Worm (Caenorhabditis elegans) whole organism, L3 larva: ENCODE results near the gene W01D2.1.
A peak's percentile ranks its signal among the peaks of the same experiment; 100 is the strongest.

Experiments used
- R02D3.7 ChIP-seq: fragments of 150-350 bp; optimal IDR thresholded peaks from 2 replicates; lab custom pipeline; 2014; ENCODE audit warnings: missing biosample characterization, missing genetic modification characterization
- ZK546.5 ChIP-seq: sonication (generic microtip); optimal IDR thresholded peaks from 2 replicates; lab custom pipeline; 2017; ENCODE audit warnings: missing biosample characterization, missing genetic modification characterization
- ama-1 ChIP-seq: fragments of 150-350 bp; optimal IDR thresholded peaks from 2 replicates; lab custom pipeline; 2018
- ceh-28 ChIP-seq: fragments of 150-350 bp; optimal IDR thresholded peaks from 2 replicates; lab custom pipeline; 2014; ENCODE audit warnings: missing biosample characterization, missing genetic modification reagents, missing genetic modification characterization
- ceh-82 ChIP-seq: fragments of 150-350 bp; optimal IDR thresholded peaks from 2 replicates; lab custom pipeline; 2014; ENCODE audit warnings: missing biosample characterization, missing genetic modification characterization
- daf-12 ChIP-seq: fragments of 150-350 bp; optimal IDR thresholded peaks from 2 replicates; lab custom pipeline; 2014; ENCODE audit warnings: missing biosample characterization, missing genetic modification reagents, missing genetic modification characterization
- egl-5 ChIP-seq: fragments of 150-350 bp; optimal IDR thresholded peaks from 2 replicates; lab custom pipeline; 2017; ENCODE audit warnings: missing biosample characterization, missing genetic modification reagents, missing genetic modification characterization, inconsistent platforms
- elt-2 ChIP-seq: sonication (generic microtip); optimal IDR thresholded peaks from 2 replicates; lab custom pipeline; 2016; ENCODE audit warnings: missing genetic modification reagents, mild to moderate bottlenecking, missing genetic modification characterization, missing compliant biosample characterization
- elt-3 ChIP-seq, 3 experiments: fragments of 150-350 bp in 1 of 3; sonication (generic microtip) in 2 of 3; optimal IDR thresholded peaks; 2 replicates in 2 of 3; 4 replicates in 1 of 3; lab custom pipeline; 2014 to 2017; ENCODE audit warnings: missing biosample characterization in 3 of 3, missing genetic modification characterization in 3 of 3
- fkh-10 ChIP-seq: sonication (generic microtip); optimal IDR thresholded peaks from 2 replicates; lab custom pipeline; 2017; ENCODE audit warnings: missing biosample characterization, missing genetic modification reagents, missing genetic modification characterization
- fos-1 ChIP-seq: fragments of 150-350 bp; optimal IDR thresholded peaks from 2 replicates; lab custom pipeline; 2014; ENCODE audit warnings: missing biosample characterization, missing genetic modification characterization
- hmg-11 ChIP-seq: sonication (generic microtip); optimal IDR thresholded peaks from 2 replicates; lab custom pipeline; 2016; ENCODE audit warnings: missing genetic modification characterization, missing compliant biosample characterization
- jun-1 ChIP-seq: fragments of 150-350 bp; optimal IDR thresholded peaks from 2 replicates; lab custom pipeline; 2014; ENCODE audit warnings: missing biosample characterization, missing genetic modification reagents, missing genetic modification characterization
- lin-15B ChIP-seq: fragments of 150-350 bp; optimal IDR thresholded peaks from 2 replicates; lab custom pipeline; 2014; ENCODE audit warnings: missing biosample characterization, missing genetic modification characterization
- lin-39 ChIP-seq: fragments of 150-350 bp; optimal IDR thresholded peaks from 2 replicates; lab custom pipeline; 2018; ENCODE audit warnings: missing biosample characterization, missing genetic modification reagents, missing genetic modification characterization
- lsy-12 ChIP-seq: sonication (generic microtip); optimal IDR thresholded peaks from 2 replicates; lab custom pipeline; 2016; ENCODE audit warnings: mild to moderate bottlenecking, missing genetic modification characterization, missing compliant biosample characterization
- mml-1 ChIP-seq: fragments of 150-350 bp; sonication (generic microtip); optimal IDR thresholded peaks from 3 replicates; lab custom pipeline; 2014; ENCODE audit warnings: missing biosample characterization, missing genetic modification characterization
- nfya-1 ChIP-seq: sonication (generic microtip); optimal IDR thresholded peaks from 2 replicates; lab custom pipeline; 2017; ENCODE audit warnings: missing genetic modification characterization, mild to moderate bottlenecking, missing compliant biosample characterization, antibody characterized with exemption, moderate library complexity; ENCODE audit not compliant: insufficient read depth
- nhr-11 ChIP-seq: fragments of 150-350 bp; optimal IDR thresholded peaks from 2 replicates; lab custom pipeline; 2014; ENCODE audit warnings: missing biosample characterization, missing genetic modification characterization
- nhr-12 ChIP-seq: fragments of 150-350 bp; optimal IDR thresholded peaks from 2 replicates; lab custom pipeline; 2014; ENCODE audit warnings: missing biosample characterization, missing genetic modification characterization
- nhr-23 ChIP-seq: fragments of 150-350 bp; optimal IDR thresholded peaks from 2 replicates; lab custom pipeline; 2014; ENCODE audit warnings: missing biosample characterization, missing genetic modification reagents, missing genetic modification characterization
- nhr-237 ChIP-seq: fragments of 150-350 bp; optimal IDR thresholded peaks from 2 replicates; lab custom pipeline; 2014; ENCODE audit warnings: missing biosample characterization, missing genetic modification characterization
- nhr-25 ChIP-seq: sonication (generic microtip); optimal IDR thresholded peaks from 2 replicates; lab custom pipeline; 2017; ENCODE audit warnings: missing biosample characterization, missing genetic modification characterization
- nhr-43 ChIP-seq: sonication (generic microtip); optimal IDR thresholded peaks from 2 replicates; lab custom pipeline; 2016; ENCODE audit warnings: mild to moderate bottlenecking, missing genetic modification characterization, missing compliant biosample characterization; ENCODE audit not compliant: poor library complexity, severe bottlenecking
- nhr-67 ChIP-seq: fragments of 150-350 bp; optimal IDR thresholded peaks from 2 replicates; lab custom pipeline; 2014; ENCODE audit warnings: missing biosample characterization, missing genetic modification characterization
- nhr-76 ChIP-seq: fragments of 150-350 bp; sonication (generic microtip); optimal IDR thresholded peaks from 5 replicates; lab custom pipeline; 2014; ENCODE audit warnings: missing biosample characterization, missing genetic modification characterization
- nhr-77 ChIP-seq: fragments of 150-350 bp; optimal IDR thresholded peaks from 2 replicates; lab custom pipeline; 2014; ENCODE audit warnings: missing biosample characterization, missing genetic modification characterization
- pha-4 ChIP-seq: fragments of 150-350 bp; optimal IDR thresholded peaks from 2 replicates; lab custom pipeline; 2014; ENCODE audit warnings: missing biosample characterization, missing genetic modification reagents, missing genetic modification characterization
- pqm-1 ChIP-seq: fragments of 150-350 bp; optimal IDR thresholded peaks from 2 replicates; lab custom pipeline; 2017; ENCODE audit warnings: missing biosample characterization, missing genetic modification characterization, inconsistent platforms
- skn-1 ChIP-seq: fragments of 150-350 bp; optimal IDR thresholded peaks from 2 replicates; lab custom pipeline; 2014; ENCODE audit warnings: missing biosample characterization, missing genetic modification characterization
- snpc-4 ChIP-seq: fragments of 150-350 bp; optimal IDR thresholded peaks from 2 replicates; lab custom pipeline; 2014; ENCODE audit warnings: missing biosample characterization, missing genetic modification characterization
- tbx-2 ChIP-seq: sonication (generic microtip); optimal IDR thresholded peaks from 2 replicates; lab custom pipeline; 2016; ENCODE audit warnings: mild to moderate bottlenecking, missing genetic modification characterization, missing compliant biosample characterization
- ztf-4 ChIP-seq: fragments of 150-350 bp; optimal IDR thresholded peaks from 2 replicates; lab custom pipeline; 2014; ENCODE audit warnings: missing biosample characterization, missing genetic modification characterization

The W01D2.1 gene

ce11 chrII:14790751-14791150 is 24.6 kb upstream of the W01D2.1 start, which contains the start of gene Y54E2A.10:
Gene Y54E2A.10, plus strand, starts transcription at chrII:14791051.
- no peak for TF ChIP-seq pha-4 (tag; lab: Kevin White, UChicago)

- TF ChIP-seq nhr-12 (tag; lab: Kevin White, UChicago): no peak
- TF ChIP-seq fos-1: no peak
- no peak for TF ChIP-seq lin-39 (tag; lab: Kevin White, UChicago)
- TF ChIP-seq ama-1 (lab: Kevin White, UChicago): no peak
- TF ChIP-seq lin-15B (tag; lab: Kevin White, UChicago): no peak
- no peak for TF ChIP-seq nfya-1 (tag; lab: Kevin White, UChicago)
- no peak for TF ChIP-seq pha-4 (tag; lab: Kevin White, UChicago)
- TF ChIP-seq nhr-11 (tag; lab: Kevin White, UChicago): no peak
Observed at ce11 chrII:14792470-14792869, 22.8 kb upstream of the W01D2.1 start.

ce11 chrII:14794935-14795454 is 20.3 kb upstream of the W01D2.1 start, which contains the start of gene eif-3.B:
Gene eif-3.B, plus strand, starts transcription at chrII:14795404.
- TF ChIP-seq lsy-12 (tag; lab: Kevin White, UChicago) (peak; percentile 74), snpc-4 (tag; lab: Kevin White, UChicago) (peak; percentile 96), ama-1 (lab: Kevin White, UChicago) (no peak), lin-15B (tag; lab: Kevin White, UChicago) (peak; percentile 96), lin-39 (tag; lab: Kevin White, UChicago) (peak; percentile 83), fos-1 (no peak), pha-4 (tag; lab: Kevin White, UChicago) (peak; percentile 98), tbx-2 (peak; percentile 59), nhr-23 (tag; lab: Kevin White, UChicago) (peak; percentile 92), pqm-1 (tag; lab: Kevin White, UChicago) (peak; percentile 14), hmg-11 (tag; lab: Kevin White, UChicago) (peak; percentile 62), R02D3.7 (tag; lab: Kevin White, UChicago) (peak; percentile 70), daf-12 (tag; lab: Kevin White, UChicago) (no peak), nhr-67 (no peak), ceh-82 (peak; percentile 63), nhr-43 (tag; lab: Kevin White, UChicago) (peak; percentile 91), ZK546.5 (tag; lab: Kevin White, UChicago) (no peak), nhr-25 (tag; lab: Kevin White, UChicago) (peak; percentile 86), nhr-77 (tag; lab: Kevin White, UChicago) (peak; percentile 85), egl-5 (tag; lab: Kevin White, UChicago) (peak; percentile 91), nfya-1 (tag; lab: Kevin White, UChicago) (peak; percentile 94), jun-1 (tag; lab: Kevin White, UChicago) (peak; percentile 63), ceh-28 (tag; lab: Kevin White, UChicago) (peak; percentile 89), ztf-4 (tag; lab: Kevin White, UChicago) (peak; percentile 31), nhr-237 (tag; lab: Kevin White, UChicago) (no peak), skn-1 (tag; lab: Kevin White, UChicago) (peak; percentile 84), nhr-12 (tag; lab: Kevin White, UChicago) (no peak), fkh-10 (GFP tag; lab: Kevin White, UChicago) (peak; percentile 55), elt-2 (tag; lab: Kevin White, UChicago) (peak; percentile 60), mml-1 (tag; lab: Kevin White, UChicago) (no peak)

ce11 chrII:14798047-14798522 is 17.2 kb upstream of the W01D2.1 start, which contains the start of gene tbc-20:
Gene tbc-20, plus strand, starts transcription at chrII:14798472.
- TF ChIP-seq nhr-43 (tag; lab: Kevin White, UChicago) (peak; percentile 10), elt-3 (tag; optimal IDR thresholded peaks at IDR 0.05; lab: Kevin White, UChicago) (no peak), nhr-23 (tag; lab: Kevin White, UChicago) (peak; percentile 8), pha-4 (tag; lab: Kevin White, UChicago) (peak; percentile 57), lin-15B (tag; lab: Kevin White, UChicago) (no peak), elt-2 (tag; lab: Kevin White, UChicago) (peak; percentile 8), nhr-77 (tag; lab: Kevin White, UChicago) (peak; percentile 32), nfya-1 (tag; lab: Kevin White, UChicago) (peak; percentile 15), snpc-4 (tag; lab: Kevin White, UChicago) (peak; percentile 40), skn-1 (tag; lab: Kevin White, UChicago) (peak; percentile 24), pqm-1 (tag; lab: Kevin White, UChicago) (peak; percentile 4), ceh-82 (no peak), ceh-28 (tag; lab: Kevin White, UChicago) (no peak), hmg-11 (tag; lab: Kevin White, UChicago) (peak; percentile 29), fos-1 (no peak), nhr-76 (tag; lab: Kevin White, UChicago) (no peak)
